Worm (Caenorhabditis elegans) whole organism, L2 larva: Measurements from ENCODE around the gene unc-46.
A peak's percentile ranks its signal among the peaks of the same experiment; 100 is the strongest.

Experiments
- F13H6.1 ChIP-seq: sonication (generic microtip); optimal IDR thresholded peaks from 2 replicates; lab custom pipeline; 2016; ENCODE audit warnings: missing genetic modification characterization, missing compliant biosample characterization
- R02D3.7 ChIP-seq: fragments of 150-350 bp; optimal IDR thresholded peaks from 2 replicates; lab custom pipeline; 2014; ENCODE audit warnings: missing biosample characterization, missing genetic modification characterization
- alr-1 ChIP-seq: fragments of 150-350 bp; optimal IDR thresholded peaks from 2 replicates; lab custom pipeline; 2014; ENCODE audit warnings: missing biosample characterization, missing genetic modification characterization
- aly-2 ChIP-seq: fragments of 150-350 bp; optimal IDR thresholded peaks from 2 replicates; lab custom pipeline; 2014; ENCODE audit warnings: missing biosample characterization, missing genetic modification characterization
- ceh-16 ChIP-seq: fragments of 150-350 bp; optimal IDR thresholded peaks from 2 replicates; lab custom pipeline; 2014; ENCODE audit warnings: missing biosample characterization, missing genetic modification characterization
- ceh-82 ChIP-seq: fragments of 150-350 bp; optimal IDR thresholded peaks from 2 replicates; lab custom pipeline; 2014; ENCODE audit warnings: missing biosample characterization, missing genetic modification characterization
- crh-2 ChIP-seq: sonication (generic microtip); optimal IDR thresholded peaks from 2 replicates; lab custom pipeline; 2017; ENCODE audit warnings: missing biosample characterization, missing genetic modification characterization
- dmd-4 ChIP-seq: sonication (generic microtip); optimal IDR thresholded peaks from 2 replicates; lab custom pipeline; 2017; ENCODE audit warnings: missing biosample characterization, missing genetic modification characterization
- egl-27 ChIP-seq: sonication (generic microtip); optimal IDR thresholded peaks from 3 replicates; lab custom pipeline; 2017; ENCODE audit warnings: missing biosample characterization, missing genetic modification reagents, missing genetic modification characterization
- elt-3 ChIP-seq: sonication (generic microtip); optimal IDR thresholded peaks from 2 replicates; lab custom pipeline; 2017; ENCODE audit warnings: missing biosample characterization, missing genetic modification characterization
- fos-1 ChIP-seq: fragments of 150-350 bp; optimal IDR thresholded peaks from 2 replicates; lab custom pipeline; 2014; ENCODE audit warnings: missing biosample characterization, missing genetic modification characterization
- lin-11 ChIP-seq: fragments of 150-350 bp; sonication (generic microtip); optimal IDR thresholded peaks from 2 replicates; lab custom pipeline; 2014; ENCODE audit warnings: missing biosample characterization, missing genetic modification characterization, inconsistent platforms, mixed read lengths
- lin-13 ChIP-seq: fragments of 150-350 bp; optimal IDR thresholded peaks from 2 replicates; lab custom pipeline; 2014; ENCODE audit warnings: missing biosample characterization, missing genetic modification reagents, missing genetic modification characterization
- lin-39 ChIP-seq: fragments of 150-350 bp; optimal IDR thresholded peaks from 2 replicates; lab custom pipeline; 2014; ENCODE audit warnings: missing biosample characterization, missing genetic modification reagents, missing genetic modification characterization
- lsy-2 ChIP-seq, 2 experiments: fragments of 150-350 bp in 1 of 2; sonication (generic microtip) in 1 of 2; optimal IDR thresholded peaks; 2 replicates each; lab custom pipeline; 2014 to 2017; ENCODE audit warnings: missing biosample characterization in 2 of 2, missing genetic modification characterization in 2 of 2
- mab-5 ChIP-seq: fragments of 150-350 bp; optimal IDR thresholded peaks from 2 replicates; lab custom pipeline; 2014; ENCODE audit warnings: missing biosample characterization, missing genetic modification characterization
- mbf-1 ChIP-seq: sonication (generic microtip); optimal IDR thresholded peaks from 2 replicates; lab custom pipeline; 2017; ENCODE audit warnings: missing biosample characterization, missing genetic modification characterization
- mdl-1 ChIP-seq, 2 experiments: fragments of 150-350 bp in 1 of 2; sonication (generic microtip) in 1 of 2; optimal IDR thresholded peaks; 2 replicates each; lab custom pipeline; 2017; ENCODE audit warnings: missing biosample characterization in 2 of 2, missing genetic modification characterization in 2 of 2
- nhr-11 ChIP-seq: fragments of 150-350 bp; optimal IDR thresholded peaks from 2 replicates; lab custom pipeline; 2014; ENCODE audit warnings: missing biosample characterization, missing genetic modification characterization
- nhr-12 ChIP-seq: fragments of 150-350 bp; optimal IDR thresholded peaks from 2 replicates; lab custom pipeline; 2014; ENCODE audit warnings: missing biosample characterization, missing genetic modification characterization
- nhr-21 ChIP-seq: fragments of 150-350 bp; optimal IDR thresholded peaks from 2 replicates; lab custom pipeline; 2014; ENCODE audit warnings: missing biosample characterization, missing genetic modification characterization
- nhr-23 ChIP-seq: fragments of 150-350 bp; optimal IDR thresholded peaks from 2 replicates; lab custom pipeline; 2014; ENCODE audit warnings: missing biosample characterization, missing genetic modification reagents, missing genetic modification characterization
- sem-4 ChIP-seq: fragments of 150-350 bp; optimal IDR thresholded peaks from 2 replicates; lab custom pipeline; 2014; ENCODE audit warnings: missing biosample characterization, missing genetic modification reagents, missing genetic modification characterization
- skn-1 ChIP-seq: sonication (generic microtip); optimal IDR thresholded peaks from 2 replicates; lab custom pipeline; 2017; ENCODE audit warnings: missing biosample characterization, missing genetic modification characterization
- sma-3 ChIP-seq: sonication (generic microtip); optimal IDR thresholded peaks from 2 replicates; lab custom pipeline; 2016; ENCODE audit warnings: missing genetic modification reagents, missing genetic modification characterization, missing compliant biosample characterization
- sma-9 ChIP-seq, 2 experiments: fragments of 150-350 bp in 1 of 2; sonication (generic microtip) in 1 of 2; optimal IDR thresholded peaks; 2 replicates each; lab custom pipeline; 2014 to 2016; ENCODE audit warnings: missing genetic modification characterization in 2 of 2, mild to moderate bottlenecking in 1 of 2, missing biosample characterization in 1 of 2, missing compliant biosample characterization in 1 of 2, missing genetic modification reagents in 1 of 2, moderate library complexity in 1 of 2
- snpc-4 ChIP-seq: fragments of 150-350 bp; optimal IDR thresholded peaks from 2 replicates; lab custom pipeline; 2014; ENCODE audit warnings: missing biosample characterization, missing genetic modification characterization
- unc-55 ChIP-seq: fragments of 150-350 bp; sonication (generic microtip); optimal IDR thresholded peaks from 3 replicates; lab custom pipeline; 2014; ENCODE audit warnings: missing biosample characterization, missing genetic modification reagents, missing genetic modification characterization
- unc-62 ChIP-seq: fragments of 150-350 bp; optimal IDR thresholded peaks from 2 replicates; lab custom pipeline; 2014; ENCODE audit warnings: missing biosample characterization, missing genetic modification reagents, missing genetic modification characterization
- zag-1 ChIP-seq: fragments of 150-350 bp; optimal IDR thresholded peaks from 2 replicates; lab custom pipeline; 2014; ENCODE audit warnings: missing biosample characterization, missing genetic modification characterization
- ztf-11 ChIP-seq: sonication (generic microtip); optimal IDR thresholded peaks from 2 replicates; lab custom pipeline; 2017; ENCODE audit warnings: missing biosample characterization, missing genetic modification characterization
- ztf-4 ChIP-seq: fragments of 150-350 bp; optimal IDR thresholded peaks from 2 replicates; lab custom pipeline; 2014; ENCODE audit warnings: missing biosample characterization, missing genetic modification characterization

The unc-46 gene

DNA sequence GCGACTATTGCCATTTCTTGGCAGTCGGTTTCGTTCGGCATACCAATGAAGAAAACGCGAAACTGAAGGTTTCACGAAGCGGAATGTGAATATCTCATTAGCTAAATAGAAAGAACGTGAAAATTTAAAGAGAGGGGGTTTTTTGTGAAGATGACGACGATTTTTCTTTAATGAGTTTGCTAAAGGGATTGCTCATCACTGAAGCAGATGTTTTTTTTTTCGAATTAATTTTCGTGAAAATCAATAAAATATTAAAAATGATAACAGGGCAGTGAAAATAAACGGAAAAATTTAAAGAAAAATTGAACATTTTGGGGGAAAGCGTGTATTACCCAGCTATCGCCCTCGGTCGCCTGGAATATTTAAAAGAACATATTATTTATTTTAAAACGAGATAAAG is 9.0 kb upstream of the unc-46 start, which contains the start of gene srab-3:
Gene srab-3 (minus strand): TSS at position 101 of the 400 bp plus-strand sequence.
- TF ChIP-seq egl-27 (tag; lab: Kevin White, UChicago) (no peak), sma-9 (GFP tag; optimal IDR thresholded peaks at IDR 0.05; lab: Kevin White, UChicago) (no peak), sma-9 (tag; optimal IDR thresholded peaks at IDR 0.05; lab: Kevin White, UChicago) (no peak), zag-1 (tag; lab: Kevin White, UChicago) (no peak), lin-39 (tag; lab: Kevin White, UChicago) (no peak), alr-1 (no peak), sma-3 (no peak), ztf-4 (tag; lab: Kevin White, UChicago) (no peak), skn-1 (tag; lab: Kevin White, UChicago) (no peak)

DNA sequence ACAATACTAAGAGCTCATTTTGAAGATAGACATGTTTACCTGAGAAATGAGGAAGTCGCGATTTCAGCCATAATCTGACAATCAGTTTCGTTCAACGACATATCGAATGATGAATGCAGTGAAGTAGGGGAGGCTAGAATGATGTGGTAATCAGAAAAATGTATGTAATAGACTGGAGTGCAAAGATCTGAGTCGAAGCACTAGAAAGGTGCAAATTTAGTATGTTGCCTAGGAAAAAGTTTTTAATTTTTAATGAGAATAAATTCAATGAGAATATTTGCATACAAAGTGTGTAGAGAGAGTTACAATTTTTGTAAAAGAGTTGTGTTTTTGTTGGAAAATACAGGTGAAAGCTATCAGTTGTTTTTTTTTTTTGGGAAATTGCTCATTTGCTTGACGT is 6.1 kb upstream of the unc-46 start, which contains the start of gene srab-2:
Gene srab-2 (minus strand): TSS at position 101 of the 400 bp plus-strand sequence.
- TF ChIP-seq aly-2 (tag; lab: Kevin White, UChicago) (no peak), ztf-11 (tag; lab: Kevin White, UChicago) (no peak), nhr-11 (tag; lab: Kevin White, UChicago) (no peak), dmd-4 (tag; lab: Kevin White, UChicago) (no peak), egl-27 (tag; lab: Kevin White, UChicago) (no peak)

- no peak for TF ChIP-seq nhr-21 (tag; lab: Kevin White, UChicago)
- TF ChIP-seq F13H6.1 (tag; lab: Kevin White, UChicago) = no peak
- TF ChIP-seq mab-5 (tag; lab: Kevin White, UChicago) = no peak
- no peak for TF ChIP-seq mdl-1 (tag; optimal IDR thresholded peaks at IDR 0.05; lab: Kevin White, UChicago)
- no peak for TF ChIP-seq egl-27 (tag; lab: Kevin White, UChicago)
- no peak for TF ChIP-seq nhr-23 (tag; lab: Kevin White, UChicago)
- TF ChIP-seq crh-2 (tag; lab: Kevin White, UChicago) = no peak
- TF ChIP-seq sem-4 (tag; lab: Kevin White, UChicago) = no peak
- TF ChIP-seq ztf-11 (tag; lab: Kevin White, UChicago) = no peak
- TF ChIP-seq aly-2 (tag; lab: Kevin White, UChicago) = no peak
- no peak for TF ChIP-seq lin-13 (GFP tag; lab: Kevin White, UChicago)
- TF ChIP-seq snpc-4 (tag; lab: Kevin White, UChicago) = no peak
- TF ChIP-seq ztf-4 (tag; lab: Kevin White, UChicago) = no peak
- TF ChIP-seq ceh-82 = no peak
- TF ChIP-seq mbf-1 (tag; lab: Kevin White, UChicago) = no peak
- no peak for TF ChIP-seq unc-62 (GFP tag; lab: Kevin White, UChicago)
- no peak for TF ChIP-seq nhr-11 (tag; lab: Kevin White, UChicago)
These were observed 3.2 kb upstream of the unc-46 start, which contains the start of gene srab-1 for ce11 chrV:5102017-5102416. Gene srab-1 (minus strand): TSS chrV:5102117.

- TF ChIP-seq nhr-12 (tag; lab: Kevin White, UChicago) (no peak), lsy-2 (tag; optimal IDR thresholded peaks at IDR 0.05; lab: Kevin White, UChicago) (no peak), egl-27 (tag; lab: Kevin White, UChicago) (no peak), fos-1 (tag; lab: Kevin White, UChicago) (no peak), sem-4 (tag; lab: Kevin White, UChicago) (no peak), mab-5 (tag; lab: Kevin White, UChicago) (no peak), ceh-16 (tag; lab: Kevin White, UChicago) (no peak), unc-55 (GFP tag; lab: Kevin White, UChicago) (no peak), lin-39 (tag; lab: Kevin White, UChicago) (no peak), mdl-1 (tag; optimal IDR thresholded peaks at IDR 0.05; lab: Kevin White, UChicago) (no peak), crh-2 (tag; lab: Kevin White, UChicago) (no peak), R02D3.7 (no peak), skn-1 (tag; lab: Kevin White, UChicago) (no peak), elt-3 (tag; lab: Kevin White, UChicago) (no peak)
These were observed 1.8 kb downstream of the unc-46 start, which contains the start of gene C04F5.2 for ce11 chrV:5097035-5097434. Gene C04F5.2 (minus strand): TSS chrV:5097135.

- TF ChIP-seq lsy-2 (tag; optimal IDR thresholded peaks at IDR 0.05; lab: Kevin White, UChicago) (peak in 1 of 2 experiments; percentile 12), lin-11 (tag; lab: Kevin White, UChicago) (no peak)
These were observed 8.4 kb downstream of the unc-46 start for ce11 chrV:5090386-5090785.
